Worm (Caenorhabditis elegans): ENCODE results near the gene mrps-9.

mrps-9 gene

DNA sequence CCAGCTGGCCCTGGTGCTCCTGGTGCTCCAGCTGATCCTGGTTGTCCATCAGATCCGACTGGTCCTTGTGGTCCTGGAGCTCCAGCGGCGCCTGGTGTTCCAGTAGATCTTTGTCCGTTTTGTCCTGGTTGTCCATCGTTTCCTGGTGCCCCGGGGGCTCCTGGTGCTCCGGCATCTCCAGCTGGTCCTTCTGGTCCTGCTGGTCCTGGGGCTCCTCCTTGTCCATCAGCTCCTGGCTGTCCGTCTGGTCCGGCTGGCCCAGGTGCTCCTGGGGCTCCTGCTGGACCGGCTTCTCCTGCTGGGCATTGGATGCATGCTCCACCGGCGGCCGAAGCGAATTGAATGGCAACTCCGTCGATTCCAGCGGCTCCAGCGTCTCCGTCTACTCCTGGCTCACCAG, 3.3 kb upstream of the mrps-9 start:
- TF ChIP-seq ceh-8 (GFP tag; optimal IDR thresholded peaks at IDR 0.05) (peak; percentile 33), ztf-4 (tag; optimal IDR thresholded peaks at IDR 0.05) (no peak)

DNA sequence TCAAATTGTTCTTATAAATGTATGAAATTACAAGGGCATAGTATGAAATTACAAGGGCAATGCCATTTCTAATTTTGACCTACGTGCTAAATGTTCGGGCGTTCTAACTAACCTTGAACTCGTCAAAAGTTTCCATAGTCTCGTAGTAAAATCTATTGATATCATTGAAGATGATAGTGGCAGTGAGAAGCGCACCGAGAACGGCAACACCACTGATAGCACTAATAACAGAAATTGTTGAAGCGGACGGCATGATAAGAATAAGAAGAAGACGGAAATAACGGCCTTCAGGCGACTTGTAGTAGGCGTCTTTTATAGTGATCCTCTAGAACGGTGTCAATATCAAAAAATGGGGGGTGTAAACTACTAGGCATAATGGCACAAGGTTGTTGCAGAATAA, 2.5 kb upstream of the mrps-9 start, which contains the start of gene col-91:
TSS of gene col-91 (minus strand) at position 288 of the 400 bp plus-strand sequence.
- TF ChIP-seq lin-14 (GFP tag; optimal IDR thresholded peaks at IDR 0.05) (peak; percentile 40), egl-13 (tag; optimal IDR thresholded peaks at IDR 0.05) (no peak), skn-1 (tag; optimal IDR thresholded peaks at IDR 0.05) (no peak), unc-62 (GFP tag; optimal IDR thresholded peaks at IDR 0.05) (no peak), lin-13 (GFP tag; optimal IDR thresholded peaks at IDR 0.05) (no peak), elt-3 (tag; optimal IDR thresholded peaks at IDR 0.05) (peak in 3 of 6 experiments; percentile 3 to 42 (median 36)), dsc-1 (tag; optimal IDR thresholded peaks at IDR 0.05) (no peak), ces-1 (GFP tag; optimal IDR thresholded peaks at IDR 0.05) (no peak), efl-3 (GFP tag; optimal IDR thresholded peaks at IDR 0.05) (no peak), mab-9 (GFP tag; IDR thresholded peaks at IDR 0.05) (no peak), irx-1 (tag; optimal IDR thresholded peaks at IDR 0.05) (no peak), snpc-4 (tag; optimal IDR thresholded peaks at IDR 0.05) (no peak), snu-23 (GFP tag; optimal IDR thresholded peaks at IDR 0.05) (no peak), sup-37 (GFP tag; optimal IDR thresholded peaks at IDR 0.05) (no peak), alr-1 (tag; optimal IDR thresholded peaks at IDR 0.05; ENCODE audit: borderline replicate concordance) (no peak), efl-1 (optimal IDR thresholded peaks at IDR 0.05) (no peak), efl-1 (GFP tag; optimal IDR thresholded peaks at IDR 0.05 in 1 of 2) (no peak)

DNA sequence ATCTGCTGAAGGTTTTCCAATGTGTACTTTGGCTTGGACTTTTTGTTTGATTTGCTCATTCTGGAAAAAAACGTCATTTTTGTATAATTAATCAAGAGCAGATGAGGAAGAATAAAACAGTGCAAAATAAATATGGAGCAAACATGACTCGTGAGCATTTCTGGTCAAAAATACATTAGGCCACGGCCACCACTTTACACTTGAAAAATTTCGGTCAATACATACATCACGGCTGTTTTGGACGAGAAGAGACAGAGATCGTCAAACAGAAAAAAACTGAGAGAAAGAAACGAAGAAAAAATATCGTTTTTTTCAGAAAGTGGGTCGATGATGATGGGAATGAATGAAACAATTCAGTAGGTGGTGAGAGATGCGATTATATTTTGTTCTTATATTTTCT, 2.4 kb downstream of the mrps-9 start, which contains the start of the genes F09G8.7 and crn-7:
TSS of gene F09G8.7 (minus strand) at position 60 of the 400 bp plus-strand sequence.
TSS of gene crn-7 (plus strand) at position 236 of the 400 bp plus-strand sequence.
- TF ChIP-seq snu-23 (GFP tag; optimal IDR thresholded peaks at IDR 0.05) (peak; percentile 33), nhr-77 (tag; optimal IDR thresholded peaks at IDR 0.05) (no peak), snpc-4 (tag; optimal IDR thresholded peaks at IDR 0.05) (no peak), sup-37 (GFP tag; optimal IDR thresholded peaks at IDR 0.05) (no peak), lin-35 (GFP tag; optimal IDR thresholded peaks at IDR 0.05) (peak; percentile 23 to 31), ceh-82 (tag; optimal IDR thresholded peaks at IDR 0.05) (peak in 1 of 3 experiments; percentile 31), lir-3 (tag; optimal IDR thresholded peaks at IDR 0.05; ENCODE audit: poor library complexity) (peak; percentile 24), lsy-2 (tag; optimal IDR thresholded peaks at IDR 0.05) (peak in 1 of 2 experiments; percentile 55), C04F5.9 (tag; optimal IDR thresholded peaks at IDR 0.05) (no peak), tlp-1 (tag; optimal IDR thresholded peaks at IDR 0.05) (no peak), blmp-1 (tag; optimal IDR thresholded peaks at IDR 0.05) (peak; percentile 46), mdl-1 (tag; optimal IDR thresholded peaks at IDR 0.05) (no peak), fkh-4 (tag; optimal IDR thresholded peaks at IDR 0.05; ENCODE audit: borderline replicate concordance) (no peak), rnt-1 (tag; optimal IDR thresholded peaks at IDR 0.05) (peak; percentile 45), ces-1 (GFP tag; optimal IDR thresholded peaks at IDR 0.05) (no peak), sox-4 (tag; optimal IDR thresholded peaks at IDR 0.05) (no peak), lin-15B (tag; optimal IDR thresholded peaks at IDR 0.05) (peak; percentile 15), dpl-1 (GFP tag; optimal IDR thresholded peaks at IDR 0.05) (peak in 2 of 3 experiments; percentile 36 to 44), isw-1 (GFP tag; IDR thresholded peaks at IDR 0.05) (no peak), aly-2 (tag; optimal IDR thresholded peaks at IDR 0.05) (no peak), skn-1 (tag; optimal IDR thresholded peaks at IDR 0.05) (peak; percentile 25), ama-1 (optimal IDR thresholded peaks at IDR 0.05) (no peak), swsn-7 (tag; optimal IDR thresholded peaks at IDR 0.05) (no peak), zag-1 (tag; optimal IDR thresholded peaks at IDR 0.05) (no peak), efl-1 (optimal IDR thresholded peaks at IDR 0.05) (peak; percentile 32 to 36), efl-1 (GFP tag; optimal IDR thresholded peaks at IDR 0.05 in 1 of 2) (peak in 1 of 2 experiments; percentile 17), ceh-63 (GFP tag; optimal IDR thresholded peaks at IDR 0.05) (no peak), nhr-20 (tag; optimal IDR thresholded peaks at IDR 0.05) (no peak)
